Fruit fly (Drosophila melanogaster): ENCODE measurements around the gene CG9692.

Gene CG9692

dm6 chr3L:16697069-16697468, 7.7 kb upstream of the CG9692 start (continued):
- TF ChIP-seq Fer1 (GFP tag; optimal IDR thresholded peaks at IDR 0.05) (no peak), Bteb2 (GFP tag; optimal IDR thresholded peaks at IDR 0.05) (no peak), CG32532 (GFP tag; IDR thresholded peaks at IDR 0.05) (no peak), MESR4 (GFP tag; optimal IDR thresholded peaks at IDR 0.05) (no peak), sqz (GFP tag; optimal IDR thresholded peaks at IDR 0.05) (no peak), Rx (GFP tag; IDR thresholded peaks at IDR 0.05) (no peak), Atf6 (GFP tag; IDR thresholded peaks at IDR 0.05) (peak; percentile 43; the same call in 1 of the 2 replicates), Nf-YB (GFP tag; optimal IDR thresholded peaks at IDR 0.05) (no peak), stwl (tag; optimal IDR thresholded peaks at IDR 0.05) (no peak), CG10209 (GFP tag; optimal IDR thresholded peaks at IDR 0.05) (peak; percentile 30), Dll (GFP tag; IDR thresholded peaks at IDR 0.05; ENCODE audit: partially characterized antibody) (no peak), Lpt (GFP tag; optimal IDR thresholded peaks at IDR 0.05) (no peak), CG13296 (GFP tag; optimal IDR thresholded peaks at IDR 0.05) (peak; percentile 46), btn (GFP tag; optimal IDR thresholded peaks at IDR 0.05) (no peak), Awh (GFP tag; IDR thresholded peaks at IDR 0.05) (peak; percentile 55; the same call in 1 of the 2 replicates), CG34376 (GFP tag; optimal IDR thresholded peaks at IDR 0.05) (no peak), amos (GFP tag; IDR thresholded peaks at IDR 0.05; ENCODE audit: partially characterized antibody) (no peak), CG6765 (GFP tag; optimal IDR thresholded peaks at IDR 0.05) (no peak), Hsf (GFP tag; optimal IDR thresholded peaks at IDR 0.05) (no peak), TFAM (GFP tag; optimal IDR thresholded peaks at IDR 0.05) (no peak), H2.0 (GFP tag; IDR thresholded peaks at IDR 0.05) (peak; percentile 60), shn (GFP tag; optimal IDR thresholded peaks at IDR 0.05) (no peak), vfl (GFP tag; optimal IDR thresholded peaks at IDR 0.05) (no peak), CG4707 (GFP tag; optimal IDR thresholded peaks at IDR 0.05) (no peak), CG7839 (tag; optimal IDR thresholded peaks at IDR 0.05) (peak; percentile 53), mld (GFP tag; IDR thresholded peaks at IDR 0.05; ENCODE audit: partially characterized antibody) (no peak), jumu (GFP tag; optimal IDR thresholded peaks at IDR 0.05) (no peak), CG17385 (GFP tag; optimal IDR thresholded peaks at IDR 0.05) (peak; percentile 37), CG13424 (tag; optimal IDR thresholded peaks at IDR 0.05) (peak; percentile 39), HmgZ (tag; optimal IDR thresholded peaks at IDR 0.05) (no peak), CG14965 (GFP tag; optimal IDR thresholded peaks at IDR 0.05; ENCODE audit: borderline replicate concordance) (no peak), slou (GFP tag; optimal IDR thresholded peaks at IDR 0.05) (no peak), NK7.1 (GFP tag; optimal IDR thresholded peaks at IDR 0.05) (no peak), Side (GFP tag; optimal IDR thresholded peaks at IDR 0.05) (no peak), bbx (GFP tag; IDR thresholded peaks at IDR 0.05; ENCODE audit: partially characterized antibody) (no peak), CG8944 (GFP tag; optimal IDR thresholded peaks at IDR 0.05) (no peak), slp2 (GFP tag; optimal IDR thresholded peaks at IDR 0.05) (no peak), Lhr (GFP tag; optimal IDR thresholded peaks at IDR 0.05) (no peak), vnd (GFP tag; IDR thresholded peaks at IDR 0.05; ENCODE audit: partially characterized antibody) (no peak), CG14860 (GFP tag; IDR thresholded peaks at IDR 0.05; ENCODE audit: partially characterized antibody) (no peak)

dm6 chr3L:16698089-16698488, 6.7 kb upstream of the CG9692 start:
- TF ChIP-seq CG34422 (GFP tag; IDR thresholded peaks at IDR 0.05) = no peak
- no peak for TF ChIP-seq sna (GFP tag; IDR thresholded peaks at IDR 0.05; ENCODE audit: partially characterized antibody)
- TF ChIP-seq crol (GFP tag; IDR thresholded peaks at IDR 0.05) = peak; percentile 59
- peak; percentile 18; the same call in 1 of the 3 replicates for TF ChIP-seq so (GFP tag; IDR thresholded peaks at IDR 0.05)
- TF ChIP-seq kay (GFP tag; optimal IDR thresholded peaks at IDR 0.05) = peak; percentile 22
- TF ChIP-seq CG4424 (GFP tag; optimal IDR thresholded peaks at IDR 0.05) = no peak
- TF ChIP-seq chinmo (GFP tag; IDR thresholded peaks at IDR 0.05; ENCODE audit: partially characterized antibody) = 0 out of 4 replicates have a peak, but pooled peaks have one; percentile 16
- TF ChIP-seq sd (tag; optimal IDR thresholded peaks at IDR 0.05) = peak; percentile 94

Measured in whole organism, embryonic.